Worm (Caenorhabditis elegans) whole organism, midembryonic: Measurements from ENCODE around the gene unc-84.

Experiments
- T22C8.4 ChIP-seq: fragments of 200-800 bp; sonication (Bioruptor generic); IDR thresholded peaks from 2 replicates; pipeline ENCODE4 v1.3.6; 2022; ENCODE audit warnings: missing genetic modification characterization, missing compliant biosample characterization
- flt-1 ChIP-seq: fragments of 200-800 bp; sonication (Bioruptor generic); IDR thresholded peaks from 2 replicates; pipeline ENCODE4 v1.3.6; 2022; ENCODE audit warnings: missing genetic modification characterization, missing compliant biosample characterization
- klf-2 ChIP-seq: fragments of 200-800 bp; sonication (Bioruptor generic); conservative IDR thresholded peaks from 2 replicates; pipeline ENCODE4 v1.3.6; 2022; ENCODE audit warnings: missing genetic modification reagents, missing genetic modification characterization, missing compliant biosample characterization
- med-1 ChIP-seq: sonication (generic microtip); optimal IDR thresholded peaks from 2 replicates; lab custom pipeline; 2017; ENCODE audit warnings: missing genetic modification characterization, mild to moderate bottlenecking, missing compliant biosample characterization, antibody characterized with exemption, missing genetic modification reagents; ENCODE audit not compliant: insufficient read depth
- ref-1 ChIP-seq: fragments of 200-800 bp; sonication (Bioruptor generic); conservative IDR thresholded peaks from 2 replicates; pipeline ENCODE4 v1.3.6; 2022; ENCODE audit warnings: missing genetic modification reagents, missing genetic modification characterization, missing compliant biosample characterization
- ztf-23 ChIP-seq: fragments of 200-800 bp; sonication (Bioruptor generic); IDR thresholded peaks from 2 replicates; pipeline ENCODE4 v1.3.6; 2022; ENCODE audit warnings: missing genetic modification reagents, missing genetic modification characterization, missing compliant biosample characterization

DNA sequence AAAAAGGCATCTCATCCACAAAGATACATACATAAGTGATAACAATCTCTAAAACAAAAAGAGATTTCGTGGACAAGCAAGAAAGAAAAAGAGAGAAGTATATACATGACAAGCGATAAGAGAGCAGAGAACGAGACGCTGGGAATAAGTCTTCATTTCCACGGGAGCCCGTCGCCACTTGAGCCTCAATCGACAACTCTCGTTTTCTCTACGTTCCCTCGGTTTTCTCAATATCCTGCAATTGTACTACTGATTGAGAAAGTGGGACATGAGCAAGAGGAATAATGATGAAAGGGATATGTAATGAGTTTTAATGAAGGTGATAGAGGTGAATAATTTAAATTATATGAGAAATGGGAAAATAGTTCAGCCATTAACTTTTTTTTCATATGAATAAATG, 53.0 kb downstream of the unc-84 start:
- TF ChIP-seq flt-1 (GFP tag; lab: Robert Waterston, UW) = no peak
- TF ChIP-seq T22C8.4 = no peak
- TF ChIP-seq ref-1 = no peak
- TF ChIP-seq med-1 (GFP tag; lab: Kevin White, UChicago) = no peak
- no peak for TF ChIP-seq ztf-23 (GFP tag; lab: Robert Waterston, UW)
- no peak for TF ChIP-seq klf-2 (GFP tag; lab: Robert Waterston, UW)
